Worm (Caenorhabditis elegans): ENCODE results near the gene F53F1.2.

Gene F53F1.2

DNA sequence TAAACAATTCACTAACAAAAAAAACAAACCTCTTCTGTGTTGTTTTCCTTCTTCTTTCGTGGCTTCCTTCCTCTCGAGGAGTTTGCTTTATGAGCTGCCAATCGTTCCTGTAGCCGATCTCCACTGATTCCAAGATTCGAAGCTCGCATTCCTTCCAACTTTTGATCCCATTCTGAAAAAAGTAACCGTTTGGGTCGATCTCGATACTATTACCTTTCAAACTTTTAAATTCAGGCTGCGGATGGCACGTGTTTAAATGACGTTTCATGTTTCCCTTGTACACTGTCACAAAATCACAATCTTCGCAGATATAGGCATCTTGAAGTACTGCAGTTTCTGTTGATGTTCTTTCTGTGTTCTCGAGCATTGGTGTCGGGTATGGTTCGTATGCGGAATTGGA is 19.1 kb upstream of the F53F1.2 start:
- no peak for TF ChIP-seq egl-44 (GFP tag; IDR thresholded peaks at IDR 0.05)
- TF ChIP-seq ztf-25 (GFP tag; IDR thresholded peaks at IDR 0.05) = no peak
- TF ChIP-seq lsl-1 (GFP tag; optimal IDR thresholded peaks at IDR 0.05) = no peak
- no peak for TF ChIP-seq F33H1.4 (GFP tag; IDR thresholded peaks at IDR 0.05)
- no peak for TF ChIP-seq ceh-100 (GFP tag; IDR thresholded peaks at IDR 0.05)
- TF ChIP-seq hmg-1.2 (GFP tag; IDR thresholded peaks at IDR 0.05) = no peak
- no peak for TF ChIP-seq mes-4 (tag; optimal IDR thresholded peaks at IDR 0.05)
- TF ChIP-seq ztf-6 (GFP tag; IDR thresholded peaks at IDR 0.05) = no peak
- no peak for TF ChIP-seq egrh-3 (GFP tag; IDR thresholded peaks at IDR 0.05)
- TF ChIP-seq egl-18 (GFP tag; IDR thresholded peaks at IDR 0.05) = no peak
- TF ChIP-seq bed-2 (GFP tag; IDR thresholded peaks at IDR 0.05) = no peak
- no peak for TF ChIP-seq ceh-58 (GFP tag; IDR thresholded peaks at IDR 0.05)
- TF ChIP-seq repo-1 (tag; optimal IDR thresholded peaks at IDR 0.05) = no peak

DNA sequence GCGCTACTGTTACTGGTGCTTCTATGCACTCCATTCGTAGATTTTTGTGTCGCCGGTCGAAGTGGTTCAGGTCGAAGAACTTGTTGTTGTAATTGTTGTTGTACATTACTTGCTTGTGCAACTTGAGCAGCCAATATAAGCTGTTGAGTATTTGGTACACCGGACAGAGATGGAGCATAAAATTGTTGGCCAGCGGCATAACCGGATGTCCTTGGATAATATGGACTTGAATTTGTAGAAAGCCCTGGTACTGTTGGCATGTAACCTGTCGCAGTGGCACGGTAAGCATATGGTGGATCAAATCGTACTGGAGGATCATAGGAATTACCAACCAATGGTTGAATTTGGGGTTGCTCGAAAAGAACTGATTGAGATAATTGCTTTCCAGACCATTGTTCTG is 17.7 kb upstream of the F53F1.2 start:
- TF ChIP-seq F52B5.7 (tag; optimal IDR thresholded peaks at IDR 0.05) (no peak), rcor-1 (GFP tag; IDR thresholded peaks at IDR 0.05) (no peak), hmg-1.2 (GFP tag; IDR thresholded peaks at IDR 0.05) (no peak), ama-1 (optimal IDR thresholded peaks at IDR 0.05) (no peak), ama-1 (GFP tag; optimal IDR thresholded peaks at IDR 0.05) (no peak), ceh-40 (GFP tag; IDR thresholded peaks at IDR 0.05) (no peak), akir-1 (GFP tag; optimal IDR thresholded peaks at IDR 0.05) (no peak), ceh-27 (GFP tag; optimal IDR thresholded peaks at IDR 0.05) (no peak), ztf-28 (GFP tag; IDR thresholded peaks at IDR 0.05) (no peak), repo-1 (tag; optimal IDR thresholded peaks at IDR 0.05) (no peak)

DNA sequence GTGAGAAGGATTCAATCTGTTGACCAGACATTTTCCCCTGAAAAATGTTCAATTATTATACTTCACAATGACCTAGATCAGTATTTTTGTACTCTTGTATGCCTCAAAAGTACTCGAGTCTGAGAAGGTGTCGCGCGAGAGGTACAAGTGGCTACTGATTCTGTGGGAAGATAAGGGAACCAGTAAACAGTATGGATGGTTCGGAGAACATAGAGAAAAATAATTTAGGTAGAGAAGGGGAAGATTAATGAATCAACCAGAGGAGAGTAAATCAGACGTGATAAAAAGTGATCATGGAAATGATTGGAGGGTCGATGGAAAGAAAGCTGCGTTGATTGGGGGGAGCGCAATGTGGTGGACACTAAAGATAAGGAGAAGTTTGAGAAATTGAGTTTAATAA is 17.2 kb upstream of the F53F1.2 start:
- TF ChIP-seq aptf-2 (GFP tag; conservative IDR thresholded peaks at IDR 0.05) (no peak), rpc-1 (optimal IDR thresholded peaks at IDR 0.05) (no peak), rpc-1 (tag; optimal IDR thresholded peaks at IDR 0.05) (no peak), F39B2.1 (GFP tag; IDR thresholded peaks at IDR 0.05) (no peak), ccch-3 (GFP tag; optimal IDR thresholded peaks at IDR 0.05) (no peak), somi-1 (GFP tag; optimal IDR thresholded peaks at IDR 0.05) (no peak), ztf-18 (tag; optimal IDR thresholded peaks at IDR 0.05) (no peak), pha-4 (tag; optimal IDR thresholded peaks at IDR 0.05) (no peak), ets-4 (GFP tag; optimal IDR thresholded peaks at IDR 0.05) (no peak), F55B11.4 (tag; optimal IDR thresholded peaks at IDR 0.05; ENCODE audit: borderline replicate concordance, insufficient read depth) (no peak), B0336.3 (GFP tag; IDR thresholded peaks at IDR 0.05) (no peak), cebp-2 (GFP tag; IDR thresholded peaks at IDR 0.05) (no peak), lsy-27 (tag; optimal IDR thresholded peaks at IDR 0.05; ENCODE audit: borderline replicate concordance, insufficient read depth) (no peak), ceh-91 (GFP tag; IDR thresholded peaks at IDR 0.05) (no peak), sdz-38 (tag; optimal IDR thresholded peaks at IDR 0.05) (no peak), zfh-2 (GFP tag; conservative IDR thresholded peaks at IDR 0.05) (no peak), ceh-40 (GFP tag; IDR thresholded peaks at IDR 0.05) (no peak)

DNA sequence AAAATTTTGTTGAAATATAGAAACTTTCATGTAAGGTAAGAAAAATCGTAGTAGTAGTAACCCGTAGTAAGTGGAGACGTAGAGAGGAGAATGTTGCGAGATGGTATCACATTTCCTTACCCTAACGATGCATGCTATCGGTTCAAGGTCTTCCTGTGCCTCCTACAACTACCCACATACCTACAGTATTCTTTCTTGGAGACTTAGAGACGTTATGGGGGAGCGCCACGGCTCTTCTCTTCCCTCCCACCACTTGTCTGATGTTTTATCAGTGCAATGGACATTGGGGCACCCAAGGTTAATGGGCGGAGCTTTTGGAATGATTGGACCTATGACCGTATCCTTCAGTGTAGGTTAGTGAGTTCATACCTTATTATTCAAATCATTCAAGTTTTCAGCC is 15.7 kb upstream of the F53F1.2 start:
- TF ChIP-seq madf-8 (GFP tag; conservative IDR thresholded peaks at IDR 0.05) = no peak
- TF ChIP-seq nfya-2 (GFP tag; IDR thresholded peaks at IDR 0.05) = no peak
- TF ChIP-seq ceh-27 (GFP tag; optimal IDR thresholded peaks at IDR 0.05) = no peak
- no peak for TF ChIP-seq K12H6.12 (tag; optimal IDR thresholded peaks at IDR 0.05)
